Fruit fly (Drosophila melanogaster): ENCODE measurements around the gene CG6678.
A peak's percentile ranks its signal among the peaks of the same experiment; 100 is the strongest.

The CG6678 gene

dm6 chr3R:21839636-21840035 lies 47.2 kb upstream of the CG6678 start (continued):
- TF ChIP-seq ac (GFP tag; optimal IDR thresholded peaks at IDR 0.05) (no peak), Lim3 (GFP tag; IDR thresholded peaks at IDR 0.05) (no peak), CG2875 (GFP tag; optimal IDR thresholded peaks at IDR 0.05) (no peak), ranshi (GFP tag; IDR thresholded peaks at IDR 0.05) (no peak), CG7839 (tag; optimal IDR thresholded peaks at IDR 0.05) (peak; percentile 40), tna (GFP tag; IDR thresholded peaks at IDR 0.05; ENCODE audit: partially characterized antibody) (no peak), Side (GFP tag; optimal IDR thresholded peaks at IDR 0.05) (no peak), aop (GFP tag; IDR thresholded peaks at IDR 0.05) (no peak), btn (GFP tag; optimal IDR thresholded peaks at IDR 0.05) (no peak), CG11723 (GFP tag; optimal IDR thresholded peaks at IDR 0.05) (no peak), cad (GFP tag; optimal IDR thresholded peaks at IDR 0.05) (no peak), CG15696 (tag; optimal IDR thresholded peaks at IDR 0.05) (no peak), CG31388 (GFP tag; optimal IDR thresholded peaks at IDR 0.05) (no peak), dpn (GFP tag; optimal IDR thresholded peaks at IDR 0.05) (no peak), bsh (GFP tag; optimal IDR thresholded peaks at IDR 0.05) (peak in 1 of 2 experiments; percentile 26), CG30020 (tag; optimal IDR thresholded peaks at IDR 0.05) (no peak), peb (GFP tag; IDR thresholded peaks at IDR 0.05) (no peak), zf30C (GFP tag; optimal IDR thresholded peaks at IDR 0.05) (no peak), tll (GFP tag; optimal IDR thresholded peaks at IDR 0.05) (no peak), CG7372 (GFP tag; IDR thresholded peaks at IDR 0.05) (no peak), CG30431 (GFP tag; optimal IDR thresholded peaks at IDR 0.05) (no peak), PHDP (tag; optimal IDR thresholded peaks at IDR 0.05) (peak; percentile 49), Gsc (GFP tag; IDR thresholded peaks at IDR 0.05) (no peak), CG34224 (GFP tag; IDR thresholded peaks at IDR 0.05; ENCODE audit: partially characterized antibody) (no peak), kah (GFP tag; optimal IDR thresholded peaks at IDR 0.05) (peak; percentile 10), CG6175 (GFP tag; IDR thresholded peaks at IDR 0.05) (no peak), mirr (GFP tag; optimal IDR thresholded peaks at IDR 0.05) (no peak), Dad (GFP tag; optimal IDR thresholded peaks at IDR 0.05) (no peak), Nf-YB (GFP tag; optimal IDR thresholded peaks at IDR 0.05) (no peak), tio (GFP tag; optimal IDR thresholded peaks at IDR 0.05) (no peak), CG12299 (tag; optimal IDR thresholded peaks at IDR 0.05) (no peak), HHEX (GFP tag; optimal IDR thresholded peaks at IDR 0.05) (peak; percentile 12), Hr51 (GFP tag; optimal IDR thresholded peaks at IDR 0.05) (peak in 1 of 2 experiments; percentile 73), Oaz (GFP tag; IDR thresholded peaks at IDR 0.05) (no peak), Ptx1 (GFP tag; IDR thresholded peaks at IDR 0.05) (no peak), CG6791 (GFP tag; IDR thresholded peaks at IDR 0.05; ENCODE audit: partially characterized antibody) (no peak), bowl (GFP tag; IDR thresholded peaks at IDR 0.05) (no peak), nmo (GFP tag; optimal IDR thresholded peaks at IDR 0.05) (peak; percentile 20), CG14710 (tag; optimal IDR thresholded peaks at IDR 0.05) (peak; percentile 37), Vsx1 (GFP tag; optimal IDR thresholded peaks at IDR 0.05) (no peak), Fer3 (tag; optimal IDR thresholded peaks at IDR 0.05) (no peak), cas (GFP tag; IDR thresholded peaks at IDR 0.05) (no peak), CG7357 (GFP tag; IDR thresholded peaks at IDR 0.05) (no peak), CG17802 (tag; optimal IDR thresholded peaks at IDR 0.05) (no peak), pb (GFP tag; optimal IDR thresholded peaks at IDR 0.05) (no peak), salm (tag; optimal IDR thresholded peaks at IDR 0.05) (no peak), mld (GFP tag; IDR thresholded peaks at IDR 0.05; ENCODE audit: partially characterized antibody) (no peak), chinmo (GFP tag; IDR thresholded peaks at IDR 0.05; ENCODE audit: partially characterized antibody) (no peak), Elba2 (GFP tag; optimal IDR thresholded peaks at IDR 0.05) (no peak), CG18262 (tag; optimal IDR thresholded peaks at IDR 0.05) (peak; percentile 63), CG4617 (GFP tag; optimal IDR thresholded peaks at IDR 0.05; ENCODE audit: borderline replicate concordance) (no peak)
